Fruit fly (Drosophila melanogaster) whole organism, embryonic: ENCODE data around the gene hng2.

Experiments
- Aef1 ChIP-seq: fragments of 200-800 bp; sonication (Bioruptor generic); IDR thresholded peaks from 3 replicates; pipeline ENCODE4 v1.3.6; 2022; ENCODE audit warnings: missing biosample characterization, missing genetic modification characterization
- Antp ChIP-seq: fragments of 200-800 bp; sonication (Bioruptor generic); optimal IDR thresholded peaks from 3 replicates; lab custom pipeline; 2016; ENCODE audit warnings: missing biosample characterization, missing genetic modification characterization
- B-H1 ChIP-seq: fragments of 200-800 bp; sonication (Bioruptor generic); IDR thresholded peaks from 3 replicates; pipeline ENCODE4 v1.3.6; 2022; ENCODE audit warnings: missing biosample characterization, missing genetic modification characterization
- BEAF-32 ChIP-seq: fragments of 200-800 bp; sonication (Bioruptor generic); optimal IDR thresholded peaks from 3 replicates; lab custom pipeline; 2017; ENCODE audit warnings: missing biosample characterization, missing genetic modification characterization, mild to moderate bottlenecking, moderate library complexity, missing genetic modification reagents
- CG12744 ChIP-seq: fragments of 200-800 bp; sonication (Bioruptor generic); optimal IDR thresholded peaks from 2 replicates; lab custom pipeline; 2016; ENCODE audit warnings: missing biosample characterization, missing genetic modification characterization
- CG17186 ChIP-seq: fragments of 200-800 bp; sonication (Bioruptor generic); optimal IDR thresholded peaks from 3 replicates; lab custom pipeline; 2017; ENCODE audit warnings: missing biosample characterization, missing genetic modification reagents, missing genetic modification characterization
- CG17328 ChIP-seq: fragments of 200-800 bp; sonication (Bioruptor generic); IDR thresholded peaks from 2 replicates; pipeline ENCODE4 v1.3.6; 2022; ENCODE audit warnings: missing biosample characterization, missing genetic modification characterization
- CG32532 ChIP-seq: fragments of 200-800 bp; sonication (Bioruptor generic); IDR thresholded peaks from 2 replicates; pipeline ENCODE4 v1.3.6; 2022; ENCODE audit warnings: missing biosample characterization, missing genetic modification characterization
- CG34422 ChIP-seq: fragments of 200-800 bp; sonication (Bioruptor generic); IDR thresholded peaks from 3 replicates; pipeline ENCODE4 v1.3.6; 2022; ENCODE audit warnings: missing biosample characterization, missing genetic modification characterization
- CG3726 ChIP-seq: fragments of 200-800 bp; sonication (Bioruptor generic); IDR thresholded peaks from 3 replicates; pipeline ENCODE4, ENCODE4 v1.3.6; 2022; ENCODE audit warnings: missing biosample characterization, missing genetic modification characterization
- CG3838 ChIP-seq: fragments of 200-800 bp; sonication (Bioruptor generic); optimal IDR thresholded peaks from 3 replicates; lab custom pipeline; 2016; ENCODE audit warnings: missing biosample characterization, missing genetic modification characterization
- CG5245 ChIP-seq: fragments of 200-800 bp; sonication (Bioruptor generic); optimal IDR thresholded peaks from 3 replicates; lab custom pipeline; 2016; ENCODE audit warnings: missing biosample characterization, missing genetic modification characterization
- CG6791 ChIP-seq: fragments of 200-800 bp; sonication (Bioruptor generic); IDR thresholded peaks from 3 replicates; pipeline ENCODE4 v1.3.6; 2022; ENCODE audit warnings: missing biosample characterization, missing genetic modification characterization; ENCODE audit not compliant: partially characterized antibody
- CG7357 ChIP-seq: fragments of 200-800 bp; sonication (Bioruptor generic); IDR thresholded peaks from 3 replicates; pipeline ENCODE4 v1.3.6; 2022; ENCODE audit warnings: missing biosample characterization, missing genetic modification characterization
- CG7745 ChIP-seq: fragments of 200-800 bp; sonication (Bioruptor generic); optimal IDR thresholded peaks from 2 replicates; lab custom pipeline; 2018; ENCODE audit warnings: missing biosample characterization, mild to moderate bottlenecking, missing genetic modification characterization, moderate library complexity
- CG7786 ChIP-seq: fragments of 200-800 bp; sonication (Bioruptor generic); optimal IDR thresholded peaks from 2 replicates; lab custom pipeline; 2016; ENCODE audit warnings: missing biosample characterization, missing genetic modification characterization
- CG7987 ChIP-seq: fragments of 200-800 bp; sonication (Bioruptor generic); optimal IDR thresholded peaks from 2 replicates; lab custom pipeline; 2018; ENCODE audit warnings: missing biosample characterization, mild to moderate bottlenecking, missing genetic modification characterization, moderate library complexity
- Dip2 ChIP-seq: fragments of 200-800 bp; sonication (Bioruptor generic); IDR thresholded peaks from 2 replicates; pipeline ENCODE4 v1.3.6; 2022; ENCODE audit warnings: missing biosample characterization, missing genetic modification characterization
- ERR ChIP-seq: fragments of 200-800 bp; sonication (Bioruptor generic); optimal IDR thresholded peaks from 2 replicates; lab custom pipeline; 2016; ENCODE audit warnings: missing biosample characterization, missing genetic modification characterization
- H2.0 ChIP-seq: fragments of 200-800 bp; sonication (Bioruptor generic); IDR thresholded peaks from 2 replicates; pipeline ENCODE4 v1.3.6; 2022; ENCODE audit warnings: missing biosample characterization, missing genetic modification characterization
- Hmr ChIP-seq: fragments of 200-800 bp; sonication (Bioruptor generic); optimal IDR thresholded peaks from 3 replicates; lab custom pipeline; 2017; ENCODE audit warnings: mild to moderate bottlenecking, missing biosample characterization, missing genetic modification reagents, missing genetic modification characterization
- MESR4 ChIP-seq: fragments of 200-800 bp; sonication (Bioruptor generic); optimal IDR thresholded peaks from 2 replicates; lab custom pipeline; 2018; ENCODE audit warnings: missing biosample characterization, mild to moderate bottlenecking, missing genetic modification characterization, moderate library complexity
- Myb ChIP-seq: fragments of 200-800 bp; sonication (Bioruptor generic); optimal IDR thresholded peaks from 2 replicates; lab custom pipeline; 2016; ENCODE audit warnings: missing biosample characterization, missing genetic modification characterization
- Neu2 ChIP-seq: fragments of 200-800 bp; sonication (Bioruptor generic); optimal IDR thresholded peaks from 3 replicates; lab custom pipeline; 2016; ENCODE audit warnings: missing biosample characterization, missing genetic modification characterization, borderline replicate concordance
- Opbp ChIP-seq: fragments of 200-800 bp; sonication (Bioruptor generic); IDR thresholded peaks from 3 replicates; pipeline ENCODE4 v1.3.6; 2022; ENCODE audit warnings: missing biosample characterization, missing genetic modification characterization; ENCODE audit not compliant: partially characterized antibody
- Rx ChIP-seq: fragments of 200-800 bp; sonication (Bioruptor generic); IDR thresholded peaks from 2 replicates; pipeline ENCODE4 v1.3.6; 2022; ENCODE audit warnings: missing biosample characterization, missing genetic modification characterization
- Stat92E ChIP-seq, 3 experiments: fragments of >200 bp in 2 of 3; fragments of 200-800 bp in 1 of 3; sonication (Bioruptor generic) in 1 of 3; optimal IDR thresholded peaks; 2 replicates each; lab custom pipeline; 2017 to 2019; ENCODE audit warnings: missing biosample characterization in 3 of 3, missing genetic modification characterization in 3 of 3, mild to moderate bottlenecking in 1 of 3, moderate library complexity in 1 of 3
- Usf ChIP-seq: fragments of 200-800 bp; sonication (Bioruptor generic); optimal IDR thresholded peaks from 2 replicates; lab custom pipeline; 2017; ENCODE audit warnings: missing genotype, missing biosample characterization, missing genetic modification characterization
- Xrp1 ChIP-seq: fragments of 200-800 bp; sonication (Bioruptor generic); IDR thresholded peaks from 2 replicates; pipeline ENCODE4 v1.3.6; 2022; ENCODE audit warnings: missing biosample characterization, missing genetic modification characterization
- bbx ChIP-seq: fragments of 200-800 bp; sonication (Bioruptor generic); IDR thresholded peaks from 2 replicates; pipeline ENCODE4 v1.3.6; 2022; ENCODE audit warnings: missing biosample characterization, missing genetic modification characterization; ENCODE audit not compliant: partially characterized antibody
- chm ChIP-seq: fragments of 200-800 bp; sonication (Bioruptor generic); IDR thresholded peaks from 2 replicates; pipeline ENCODE4 v1.3.6; 2022; ENCODE audit warnings: missing biosample characterization, missing genetic modification characterization
- da ChIP-seq: fragments of 200-800 bp; sonication (Bioruptor generic); optimal IDR thresholded peaks from 2 replicates; lab custom pipeline; 2016; ENCODE audit warnings: missing biosample characterization, missing genetic modification characterization
- dan ChIP-seq: fragments of 200-800 bp; sonication (Bioruptor generic); IDR thresholded peaks from 2 replicates; pipeline ENCODE4 v1.3.6; 2022; ENCODE audit warnings: missing biosample characterization, missing genetic modification characterization
- dm ChIP-seq: fragments of 200-800 bp; sonication (Bioruptor generic); optimal IDR thresholded peaks from 3 replicates; lab custom pipeline; 2016; ENCODE audit warnings: missing biosample characterization, missing genetic modification characterization
- dysf ChIP-seq: fragments of 200-800 bp; sonication (Bioruptor generic); IDR thresholded peaks from 3 replicates; pipeline ENCODE4 v1.3.6; 2022; ENCODE audit warnings: missing biosample characterization, missing genetic modification characterization
- ems ChIP-seq: fragments of 200-800 bp; sonication (Bioruptor generic); optimal IDR thresholded peaks from 3 replicates; lab custom pipeline; 2016; ENCODE audit warnings: missing biosample characterization, missing genetic modification characterization
- eve ChIP-seq, 2 experiments: fragments of >200 bp; optimal IDR thresholded peaks; 2 replicates each; lab custom pipeline; 2017; ENCODE audit warnings: missing biosample characterization in 2 of 2, missing genetic modification characterization in 2 of 2
- gce ChIP-seq: fragments of 200-800 bp; sonication (Bioruptor generic); IDR thresholded peaks from 3 replicates; pipeline ENCODE4 v1.3.6; 2022; ENCODE audit warnings: missing biosample characterization, missing genetic modification characterization
- grn ChIP-seq: fragments of 200-800 bp; sonication (Bioruptor generic); optimal IDR thresholded peaks from 3 replicates; lab custom pipeline; 2017; ENCODE audit warnings: missing biosample characterization, missing genetic modification characterization
- kah ChIP-seq: fragments of 200-800 bp; sonication (Bioruptor generic); optimal IDR thresholded peaks from 2 replicates; lab custom pipeline; 2018; ENCODE audit warnings: missing biosample characterization, mild to moderate bottlenecking, missing genetic modification characterization
- nerfin-1 ChIP-seq: fragments of 200-800 bp; sonication (Bioruptor generic); optimal IDR thresholded peaks from 3 replicates; lab custom pipeline; 2019; ENCODE audit warnings: missing biosample characterization, mild to moderate bottlenecking, missing genetic modification characterization, moderate library complexity
- nmo ChIP-seq: fragments of 200-800 bp; sonication (Bioruptor generic); optimal IDR thresholded peaks from 2 replicates; lab custom pipeline; 2018; ENCODE audit warnings: missing biosample characterization, mild to moderate bottlenecking, missing genetic modification characterization, moderate library complexity
- pan ChIP-seq, 4 experiments: fragments of >200 bp in 3 of 4; fragments of 200-800 bp in 1 of 4; sonication (Bioruptor generic) in 1 of 4; optimal IDR thresholded peaks in 3 of 4; IDR thresholded peaks in 1 of 4; 2 replicates each; pipeline versions ENCODE4 v1.3.6 to Lab custom; 2017 to 2022; ENCODE audit warnings: missing biosample characterization in 2 of 4, missing genetic modification characterization in 2 of 4, mixed read lengths in 1 of 4
- pho ChIP-seq: fragments of 200-800 bp; sonication (Bioruptor generic); optimal IDR thresholded peaks from 2 replicates; lab custom pipeline; 2016; ENCODE audit warnings: missing biosample characterization, missing genetic modification characterization
- phol ChIP-seq: fragments of 200-800 bp; sonication (Bioruptor generic); optimal IDR thresholded peaks from 3 replicates; lab custom pipeline; 2018; ENCODE audit warnings: missing biosample characterization, mild to moderate bottlenecking, missing genetic modification characterization, moderate library complexity
- pita ChIP-seq: fragments of 200-800 bp; sonication (Bioruptor generic); optimal IDR thresholded peaks from 2 replicates; lab custom pipeline; 2017; ENCODE audit warnings: missing biosample characterization, mild to moderate bottlenecking, missing genetic modification characterization
- sob ChIP-seq: fragments of 200-800 bp; sonication (Bioruptor generic); IDR thresholded peaks from 2 replicates; pipeline ENCODE4 v1.3.6; 2022; ENCODE audit warnings: missing biosample characterization, missing genetic modification characterization
- sug ChIP-seq: fragments of 200-800 bp; optimal IDR thresholded peaks from 2 replicates; lab custom pipeline; 2019; ENCODE audit warnings: missing biosample characterization, mild to moderate bottlenecking, missing genetic modification characterization, moderate library complexity
- vfl ChIP-seq: fragments of 200-800 bp; sonication (Bioruptor generic); optimal IDR thresholded peaks from 2 replicates; lab custom pipeline; 2016; ENCODE audit warnings: missing biosample characterization, missing genetic modification characterization
- wek ChIP-seq: fragments of 200-800 bp; sonication (Bioruptor generic); optimal IDR thresholded peaks from 3 replicates; lab custom pipeline; 2018; ENCODE audit warnings: missing biosample characterization, mild to moderate bottlenecking, missing genetic modification characterization, moderate library complexity

hng2 gene

dm6 chr3R:8801126-8801762, 4.9 kb upstream of the hng2 start, which contains the start of the genes Pif1A, Pif1B and CCT7 (continued):
- no peak for TF ChIP-seq CG7786
- peak; percentile 35 for TF ChIP-seq CG17186 (GFP tag; lab: Kevin White, UChicago)
- no peak for TF ChIP-seq CG17328 (GFP tag; lab: Robert Waterston, UW)
- no peak for TF ChIP-seq Antp (GFP tag; lab: Kevin White, UChicago)
- TF ChIP-seq MESR4 = peak; percentile 66
- no peak for TF ChIP-seq Dip2
- TF ChIP-seq Xrp1 (GFP tag; lab: Robert Waterston, UW) = peak; percentile 18; the same call in 1 of the 2 replicates
- peak; percentile 33 for TF ChIP-seq da (GFP tag; lab: Kevin White, UChicago)
- TF ChIP-seq phol (tag; lab: Kevin White, UChicago) = peak; percentile 42
- peak; percentile 17 for TF ChIP-seq vfl (GFP tag; lab: Kevin White, UChicago)
- TF ChIP-seq Aef1 (GFP tag; lab: Robert Waterston, UW) = no peak
- no peak for TF ChIP-seq Usf (GFP tag; lab: Kevin White, UChicago)
- peak; percentile 94 for TF ChIP-seq BEAF-32 (GFP tag; lab: Kevin White, UChicago)
- TF ChIP-seq bbx (GFP tag; lab: Robert Waterston, UW) = peak; percentile 87
- TF ChIP-seq CG3838 (GFP tag; lab: Kevin White, UChicago) = no peak
- no peak for TF ChIP-seq sob (GFP tag; lab: Robert Waterston, UW)
- TF ChIP-seq ERR (GFP tag; lab: Kevin White, UChicago) = peak; percentile 18
- TF ChIP-seq grn (GFP tag; lab: Kevin White, UChicago) = no peak
- TF ChIP-seq dysf (GFP tag; lab: Robert Waterston, UW) = no peak
- no peak for TF ChIP-seq CG5245 (GFP tag; lab: Kevin White, UChicago)
- peak; percentile 47 for TF ChIP-seq nmo (GFP tag; lab: Kevin White, UChicago)
- TF ChIP-seq CG6791 = peak; percentile 88
- no peak for TF ChIP-seq Hmr (GFP tag; lab: Kevin White, UChicago)
- no peak for TF ChIP-seq CG7745 (tag; lab: Kevin White, UChicago)
- peak; percentile 89 for TF ChIP-seq CG7357
- no peak for TF ChIP-seq CG7987 (GFP tag; lab: Kevin White, UChicago)
- peak in 1 of 3 experiments; percentile 66 for TF ChIP-seq Stat92E (GFP tag; optimal IDR thresholded peaks at IDR 0.05; lab: Kevin White, UChicago)
- no peak for TF ChIP-seq sug (tag; lab: Kevin White, UChicago)
- no peak for TF ChIP-seq gce
- no peak for TF ChIP-seq B-H1
- no peak for TF ChIP-seq wek (GFP tag; lab: Kevin White, UChicago)
- TF ChIP-seq dan (GFP tag; lab: Robert Waterston, UW) = no peak
- TF ChIP-seq pita (GFP tag; lab: Kevin White, UChicago) = no peak
- peak; percentile 90 for TF ChIP-seq dm
- no peak for TF ChIP-seq Rx (GFP tag; lab: Robert Waterston, UW)
- no peak for TF ChIP-seq CG32532
- TF ChIP-seq ems = peak; percentile 17
- no peak for TF ChIP-seq Neu2 (GFP tag; lab: Kevin White, UChicago)
- TF ChIP-seq kah (GFP tag; lab: Kevin White, UChicago) = no peak
- TF ChIP-seq nerfin-1 (tag; lab: Kevin White, UChicago) = peak; percentile 10
- peak; percentile 4 for TF ChIP-seq pho (GFP tag; lab: Kevin White, UChicago)
- no peak for TF ChIP-seq CG12744
- no peak for TF ChIP-seq CG3726 (GFP tag; lab: Robert Waterston, UW)
- TF ChIP-seq H2.0 (GFP tag; lab: Robert Waterston, UW) = no peak
- TF ChIP-seq pan (optimal IDR thresholded peaks at IDR 0.05; lab: Kevin White, UChicago) = no peak
- no peak for TF ChIP-seq pan (GFP tag; optimal IDR thresholded peaks at IDR 0.05 in 1 of 2, IDR thresholded peaks at IDR 0.05 in 1 of 2)
- peak; percentile 86 for TF ChIP-seq Myb (GFP tag; lab: Kevin White, UChicago)
- peak; percentile 79; the same call in 2 of the 3 replicates for TF ChIP-seq CG34422 (GFP tag; lab: Robert Waterston, UW)
- TF ChIP-seq chm (GFP tag; lab: Robert Waterston, UW) = no peak
- TF ChIP-seq Opbp = peak; percentile 83
- TF ChIP-seq eve (GFP tag; optimal IDR thresholded peaks at IDR 0.05; lab: Kevin White, UChicago) = no peak
